Worm (Caenorhabditis elegans): ENCODE measurements around the gene cap-2.

The cap-2 gene

ce11 chrII:10819928-10820423, 49.0 kb upstream of the cap-2 start, which contains the start of gene R06F6.8:
TSS of gene R06F6.8 (minus strand) at chrII:10819978.
- TF ChIP-seq nhr-25 (tag; optimal IDR thresholded peaks at IDR 0.05) = no peak
- TF ChIP-seq lin-13 (GFP tag; optimal IDR thresholded peaks at IDR 0.05) = peak; percentile 10
- no peak for TF ChIP-seq nhr-21 (tag; optimal IDR thresholded peaks at IDR 0.05)
- no peak for TF ChIP-seq egl-27 (tag; optimal IDR thresholded peaks at IDR 0.05)
- no peak for TF ChIP-seq ztf-4 (tag; optimal IDR thresholded peaks at IDR 0.05)
- TF ChIP-seq elt-1 (tag; optimal IDR thresholded peaks at IDR 0.05) = no peak
- TF ChIP-seq skn-1 (tag; optimal IDR thresholded peaks at IDR 0.05) = no peak
- no peak for TF ChIP-seq blmp-1 (tag; optimal IDR thresholded peaks at IDR 0.05; ENCODE audit: insufficient read depth)
- TF ChIP-seq ztf-1 (GFP tag; conservative IDR thresholded peaks at IDR 0.05) = no peak
- TF ChIP-seq unc-55 (GFP tag; optimal IDR thresholded peaks at IDR 0.05) = peak; percentile 44
- no peak for TF ChIP-seq ZK546.5 (tag; optimal IDR thresholded peaks at IDR 0.05)
- TF ChIP-seq dmd-4 (tag; optimal IDR thresholded peaks at IDR 0.05) = no peak
- no peak for TF ChIP-seq nhr-237 (tag; optimal IDR thresholded peaks at IDR 0.05)
- TF ChIP-seq mdl-1 (tag; optimal IDR thresholded peaks at IDR 0.05) = no peak
- no peak for TF ChIP-seq zag-1 (tag; optimal IDR thresholded peaks at IDR 0.05)
- no peak for TF ChIP-seq peb-1 (tag; optimal IDR thresholded peaks at IDR 0.05)
- TF ChIP-seq crh-2 (tag; optimal IDR thresholded peaks at IDR 0.05) = peak; percentile 3
- no peak for TF ChIP-seq unc-39 (tag; optimal IDR thresholded peaks at IDR 0.05)
- no peak for TF ChIP-seq snpc-4 (tag; optimal IDR thresholded peaks at IDR 0.05)
- no peak for TF ChIP-seq nhr-11 (tag; optimal IDR thresholded peaks at IDR 0.05)
- TF ChIP-seq sma-9 (GFP tag; optimal IDR thresholded peaks at IDR 0.05) = no peak
- no peak for TF ChIP-seq sma-9 (tag; optimal IDR thresholded peaks at IDR 0.05)
- no peak for TF ChIP-seq ceh-16 (tag; optimal IDR thresholded peaks at IDR 0.05)
- no peak for TF ChIP-seq fos-1 (tag; optimal IDR thresholded peaks at IDR 0.05)
- TF ChIP-seq aly-2 (tag; optimal IDR thresholded peaks at IDR 0.05) = no peak
- TF ChIP-seq C34F6.9 (tag; optimal IDR thresholded peaks at IDR 0.05) = peak; percentile 47

- TF ChIP-seq ztf-11 (tag; optimal IDR thresholded peaks at IDR 0.05) (no peak), peb-1 (tag; optimal IDR thresholded peaks at IDR 0.05) (no peak), snpc-4 (tag; optimal IDR thresholded peaks at IDR 0.05) (no peak), sma-9 (GFP tag; optimal IDR thresholded peaks at IDR 0.05) (no peak), sma-9 (tag; optimal IDR thresholded peaks at IDR 0.05) (no peak), nhr-6 (tag; optimal IDR thresholded peaks at IDR 0.05) (no peak), lsy-2 (tag; optimal IDR thresholded peaks at IDR 0.05) (no peak), mbf-1 (tag; optimal IDR thresholded peaks at IDR 0.05) (no peak), nhr-11 (tag; optimal IDR thresholded peaks at IDR 0.05) (no peak), C34F6.9 (tag; optimal IDR thresholded peaks at IDR 0.05) (no peak), unc-39 (tag; optimal IDR thresholded peaks at IDR 0.05) (no peak), unc-55 (GFP tag; optimal IDR thresholded peaks at IDR 0.05) (no peak), mab-5 (tag; optimal IDR thresholded peaks at IDR 0.05) (no peak), F13H6.1 (tag; optimal IDR thresholded peaks at IDR 0.05) (no peak), elt-1 (tag; optimal IDR thresholded peaks at IDR 0.05) (no peak), nhr-237 (tag; optimal IDR thresholded peaks at IDR 0.05) (no peak), nhr-23 (tag; optimal IDR thresholded peaks at IDR 0.05) (no peak), ama-1 (optimal IDR thresholded peaks at IDR 0.05) (no peak), R02D3.7 (tag; optimal IDR thresholded peaks at IDR 0.05) (no peak)
These were observed 48.3 kb upstream of the cap-2 start, which contains the start of gene ech-4 for ce11 chrII:10820679-10821078. TSS of gene ech-4 (plus strand) at chrII:10821031.

- TF ChIP-seq unc-62 (GFP tag; optimal IDR thresholded peaks at IDR 0.05) (no peak), ztf-1 (GFP tag; conservative IDR thresholded peaks at IDR 0.05) (no peak), nhr-237 (tag; optimal IDR thresholded peaks at IDR 0.05) (no peak), C34F6.9 (tag; optimal IDR thresholded peaks at IDR 0.05) (peak; percentile 64), ztf-4 (tag; optimal IDR thresholded peaks at IDR 0.05) (peak; percentile 23), nhr-129 (tag; optimal IDR thresholded peaks at IDR 0.05) (peak; percentile 48), gmeb-1 (tag; optimal IDR thresholded peaks at IDR 0.05) (peak; percentile 83), nhr-25 (tag; optimal IDR thresholded peaks at IDR 0.05) (peak; percentile 45), F13H6.1 (tag; optimal IDR thresholded peaks at IDR 0.05) (peak; percentile 20), nhr-77 (tag; optimal IDR thresholded peaks at IDR 0.05) (no peak), aly-2 (tag; optimal IDR thresholded peaks at IDR 0.05) (no peak), mbf-1 (tag; optimal IDR thresholded peaks at IDR 0.05) (no peak), unc-55 (GFP tag; optimal IDR thresholded peaks at IDR 0.05) (peak; percentile 85), ztf-11 (tag; optimal IDR thresholded peaks at IDR 0.05) (no peak), R02D3.7 (tag; optimal IDR thresholded peaks at IDR 0.05) (no peak), sem-4 (tag; optimal IDR thresholded peaks at IDR 0.05) (no peak), lin-13 (GFP tag; optimal IDR thresholded peaks at IDR 0.05) (peak; percentile 30), lsy-2 (tag; optimal IDR thresholded peaks at IDR 0.05) (peak; percentile 54 to 83), lin-39 (tag; optimal IDR thresholded peaks at IDR 0.05) (no peak), lin-11 (tag; optimal IDR thresholded peaks at IDR 0.05) (peak; percentile 36), ceh-16 (tag; optimal IDR thresholded peaks at IDR 0.05) (no peak), ceh-82 (tag; optimal IDR thresholded peaks at IDR 0.05) (no peak), sma-3 (GFP tag; optimal IDR thresholded peaks at IDR 0.05) (peak; percentile 29), alr-1 (tag; optimal IDR thresholded peaks at IDR 0.05) (no peak), ama-1 (optimal IDR thresholded peaks at IDR 0.05) (peak; percentile 30), nhr-10 (tag; optimal IDR thresholded peaks at IDR 0.05) (no peak), nhr-6 (tag; optimal IDR thresholded peaks at IDR 0.05) (no peak), snpc-4 (tag; optimal IDR thresholded peaks at IDR 0.05) (no peak), zag-1 (tag; optimal IDR thresholded peaks at IDR 0.05) (no peak), crh-2 (tag; optimal IDR thresholded peaks at IDR 0.05) (peak; percentile 21), mdl-1 (tag; optimal IDR thresholded peaks at IDR 0.05) (no peak), nhr-23 (tag; optimal IDR thresholded peaks at IDR 0.05) (no peak), sma-9 (GFP tag; optimal IDR thresholded peaks at IDR 0.05) (peak; percentile 41), sma-9 (tag; optimal IDR thresholded peaks at IDR 0.05) (no peak), Y55F3AM.14 (GFP tag; optimal IDR thresholded peaks at IDR 0.05) (no peak)
These were observed 45.0 kb upstream of the cap-2 start, which contains the start of the genes R06F6.12 and mix-1 for ce11 chrII:10824046-10824445. TSS of gene R06F6.12 (minus strand) at chrII:10824081. TSS of gene mix-1 (plus strand) at chrII:10824246.

All from whole organism, L2 larva.